Fruit fly (Drosophila melanogaster): ENCODE data around the gene Ube4A.

DNA sequence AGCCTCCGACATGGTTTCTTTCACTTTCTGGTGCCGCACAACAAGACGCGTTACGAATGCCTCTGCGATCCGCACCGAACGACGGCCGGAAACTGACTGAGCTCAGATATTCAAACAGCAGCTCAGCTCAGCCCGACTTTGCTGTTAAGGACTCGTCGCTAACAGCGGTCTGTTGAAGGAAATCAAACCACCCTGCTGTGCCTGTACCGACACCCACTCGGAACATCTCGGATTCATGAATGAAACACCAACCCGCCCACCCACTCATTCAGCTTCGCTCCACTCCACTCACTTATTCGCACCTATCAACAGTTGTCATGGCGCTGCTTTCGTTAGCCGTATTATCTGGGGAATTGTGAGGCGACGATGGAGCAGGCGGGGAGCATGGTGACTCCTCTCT lies 26.0 kb upstream of the Ube4A start, which contains the start of gene Oatp26F:
- TF ChIP-seq CrebA (GFP tag; optimal IDR thresholded peaks at IDR 0.05; ENCODE audit: borderline replicate concordance) (no peak), woc (GFP tag; optimal IDR thresholded peaks at IDR 0.05) (no peak), Hr83 (GFP tag; optimal IDR thresholded peaks at IDR 0.05; ENCODE audit: poor library complexity, severe bottlenecking) (no peak), Sp1 (GFP tag; optimal IDR thresholded peaks at IDR 0.05) (no peak)

All from whole organism, wandering third instar larva.